Worm (Caenorhabditis elegans) whole organism, L4 larva: ENCODE data around the gene mrps-18B.

ENCODE experiments used
- lin-38 ChIP-seq: fragments of 200-800 bp; sonication (Bioruptor generic); IDR thresholded peaks from 2 replicates; pipeline ENCODE4 v1.3.6; 2022; ENCODE audit warnings: missing genetic modification reagents, missing genetic modification characterization, missing compliant biosample characterization
- nhr-237 ChIP-seq: sonication (generic microtip); optimal IDR thresholded peaks from 2 replicates; lab custom pipeline; 2017; ENCODE audit warnings: missing biosample characterization, missing genetic modification characterization
- ztf-11 ChIP-seq: fragments of 150-350 bp; optimal IDR thresholded peaks from 2 replicates; lab custom pipeline; 2014; ENCODE audit warnings: missing biosample characterization, missing genetic modification characterization

DNA sequence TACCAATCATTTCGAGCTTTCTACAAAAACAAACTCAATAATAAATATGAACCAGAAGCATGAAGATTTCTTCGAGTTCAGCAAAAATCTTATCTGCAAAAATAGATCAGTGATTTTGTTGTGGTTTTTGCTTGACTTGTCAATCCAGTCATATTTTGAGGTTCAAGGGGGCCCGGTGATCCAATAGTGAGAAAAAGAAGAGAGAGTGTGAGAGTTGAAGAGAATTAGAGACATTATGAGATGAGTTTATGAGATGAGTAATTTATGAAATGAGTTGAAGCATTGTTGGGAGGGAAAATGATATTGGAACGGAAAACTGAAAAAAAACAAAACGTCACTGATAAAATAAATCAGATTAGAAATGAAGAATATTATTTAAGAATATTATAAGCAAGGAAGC lies 16.5 kb upstream of the mrps-18B start, which contains the start of gene T13H5.1:
- TF ChIP-seq lin-38 = no peak
- no peak for TF ChIP-seq ztf-11 (tag; lab: Kevin White, UChicago)
- TF ChIP-seq nhr-237 = no peak
